Fruit fly (Drosophila melanogaster) whole organism, embryonic: ENCODE measurements around the gene CG1233.
A peak's percentile ranks its signal among the peaks of the same experiment; 100 is the strongest.

Experiments
- Abd-B ChIP-seq: fragments of 200-800 bp; sonication (Bioruptor generic); optimal IDR thresholded peaks from 2 replicates; lab custom pipeline; 2018; ENCODE audit warnings: missing biosample characterization, mild to moderate bottlenecking, missing genetic modification characterization, moderate library complexity
- Blimp-1 ChIP-seq: fragments of 200-800 bp; sonication (Bioruptor generic); optimal IDR thresholded peaks from 3 replicates; lab custom pipeline; 2018; ENCODE audit warnings: missing biosample characterization, missing genetic modification characterization, mild to moderate bottlenecking, moderate library complexity, missing genetic modification reagents
- CG1024 ChIP-seq: fragments of 200-800 bp; sonication (Bioruptor generic); IDR thresholded peaks from 2 replicates; pipeline ENCODE4 v1.3.6; 2022; ENCODE audit warnings: missing biosample characterization, missing genetic modification characterization
- CG10321 ChIP-seq: fragments of 200-800 bp; sonication (Bioruptor generic); IDR thresholded peaks from 2 replicates; pipeline ENCODE4 v1.3.6; 2022; ENCODE audit warnings: missing biosample characterization, missing genetic modification characterization
- CG11398 ChIP-seq: fragments of 200-800 bp; sonication (Bioruptor generic); optimal IDR thresholded peaks from 2 replicates; lab custom pipeline; 2016; ENCODE audit warnings: missing biosample characterization, missing genetic modification characterization
- CG13894 ChIP-seq: fragments of 200-800 bp; sonication (Bioruptor generic); optimal IDR thresholded peaks from 3 replicates; lab custom pipeline; 2018; ENCODE audit warnings: missing biosample characterization, mild to moderate bottlenecking, missing genetic modification characterization, moderate library complexity
- CG15269 ChIP-seq: fragments of 200-800 bp; sonication (Bioruptor generic); optimal IDR thresholded peaks from 2 replicates; lab custom pipeline; 2018; ENCODE audit warnings: missing biosample characterization, mild to moderate bottlenecking, missing genetic modification characterization, moderate library complexity
- CG17328 ChIP-seq: fragments of 200-800 bp; sonication (Bioruptor generic); IDR thresholded peaks from 2 replicates; pipeline ENCODE4 v1.3.6; 2022; ENCODE audit warnings: missing biosample characterization, missing genetic modification characterization
- CG17359 ChIP-seq: fragments of 200-800 bp; sonication (Bioruptor generic); optimal IDR thresholded peaks from 3 replicates; lab custom pipeline; 2018; ENCODE audit warnings: missing biosample characterization, mild to moderate bottlenecking, missing genetic modification characterization, moderate library complexity
- CG1832 ChIP-seq: fragments of 200-800 bp; sonication (Bioruptor generic); optimal IDR thresholded peaks from 2 replicates; lab custom pipeline; 2017; ENCODE audit warnings: missing biosample characterization, mild to moderate bottlenecking, missing genetic modification characterization, inconsistent platforms
- CoRest ChIP-seq: fragments of 200-800 bp; sonication (Bioruptor generic); optimal IDR thresholded peaks from 3 replicates; lab custom pipeline; 2018; ENCODE audit warnings: missing biosample characterization, mild to moderate bottlenecking, missing genetic modification characterization, moderate library complexity
- D ChIP-seq, 2 experiments: fragments of 200-800 bp in 1 of 2; fragments of >200 bp in 1 of 2; sonication (Bioruptor generic) in 1 of 2; optimal IDR thresholded peaks; 2 replicates in 1 of 2; 3 replicates in 1 of 2; lab custom pipeline; 2017; ENCODE audit warnings: mild to moderate bottlenecking in 1 of 2, missing biosample characterization in 1 of 2, missing genetic modification characterization in 1 of 2, missing genetic modification reagents in 1 of 2
- Deaf1 ChIP-seq: fragments of 200-800 bp; optimal IDR thresholded peaks from 3 replicates; lab custom pipeline; 2019; ENCODE audit warnings: missing biosample characterization, mild to moderate bottlenecking, missing genetic modification characterization, moderate library complexity
- HmgD ChIP-seq: fragments of 200-800 bp; sonication (Bioruptor generic); optimal IDR thresholded peaks from 3 replicates; lab custom pipeline; 2016; ENCODE audit warnings: missing biosample characterization, missing genetic modification characterization
- Nf-YB ChIP-seq: fragments of 200-800 bp; sonication (Bioruptor generic); optimal IDR thresholded peaks from 3 replicates; lab custom pipeline; 2019; ENCODE audit warnings: missing biosample characterization, mild to moderate bottlenecking, missing genetic modification characterization, moderate library complexity
- Nf-YC ChIP-seq: fragments of 200-800 bp; optimal IDR thresholded peaks from 3 replicates; lab custom pipeline; 2019; ENCODE audit warnings: missing biosample characterization, mild to moderate bottlenecking, missing genetic modification characterization, moderate library complexity
- Sry-δ ChIP-seq: fragments of 200-800 bp; sonication (Bioruptor generic); optimal IDR thresholded peaks from 2 replicates; lab custom pipeline; 2016; ENCODE audit warnings: missing biosample characterization, missing genetic modification characterization
- Stat92E ChIP-seq, 3 experiments: fragments of >200 bp in 2 of 3; fragments of 200-800 bp in 1 of 3; sonication (Bioruptor generic) in 1 of 3; optimal IDR thresholded peaks; 2 replicates each; lab custom pipeline; 2017 to 2019; ENCODE audit warnings: missing biosample characterization in 3 of 3, missing genetic modification characterization in 3 of 3, mild to moderate bottlenecking in 1 of 3, moderate library complexity in 1 of 3
- abd-A ChIP-seq: fragments of 200-800 bp; sonication (Bioruptor generic); optimal IDR thresholded peaks from 3 replicates; lab custom pipeline; 2019; ENCODE audit warnings: missing biosample characterization, mild to moderate bottlenecking, missing genetic modification characterization, moderate library complexity
- amos ChIP-seq: fragments of 200-800 bp; sonication (Bioruptor generic); IDR thresholded peaks from 2 replicates; pipeline ENCODE4 v1.3.6; 2022; ENCODE audit warnings: missing biosample characterization, missing genetic modification characterization; ENCODE audit not compliant: partially characterized antibody
- bigmax ChIP-seq: fragments of 200-800 bp; sonication (Bioruptor generic); optimal IDR thresholded peaks from 2 replicates; lab custom pipeline; 2018; ENCODE audit warnings: missing biosample characterization, mild to moderate bottlenecking, missing genetic modification characterization
- crol ChIP-seq: fragments of 200-800 bp; sonication (Bioruptor generic); IDR thresholded peaks from 2 replicates; pipeline ENCODE4 v1.3.6; 2022; ENCODE audit warnings: missing biosample characterization, missing genetic modification characterization
- dmrt11E ChIP-seq: fragments of 200-800 bp; sonication (Bioruptor generic); optimal IDR thresholded peaks from 3 replicates; lab custom pipeline; 2018; ENCODE audit warnings: missing biosample characterization, mild to moderate bottlenecking, missing genetic modification characterization, moderate library complexity
- fd3F ChIP-seq: fragments of 200-800 bp; sonication (Bioruptor generic); optimal IDR thresholded peaks from 2 replicates; lab custom pipeline; 2018; ENCODE audit warnings: missing biosample characterization, mild to moderate bottlenecking, missing genetic modification characterization, moderate library complexity
- grn ChIP-seq: fragments of 200-800 bp; sonication (Bioruptor generic); optimal IDR thresholded peaks from 3 replicates; lab custom pipeline; 2017; ENCODE audit warnings: missing biosample characterization, missing genetic modification characterization
- kay ChIP-seq: fragments of 200-800 bp; sonication (Bioruptor generic); optimal IDR thresholded peaks from 2 replicates; lab custom pipeline; 2016; ENCODE audit warnings: missing biosample characterization, missing genetic modification characterization
- kni ChIP-seq: fragments of 200-800 bp; sonication (Bioruptor generic); optimal IDR thresholded peaks from 3 replicates; lab custom pipeline; 2017; ENCODE audit warnings: mild to moderate bottlenecking, missing biosample characterization, missing genetic modification reagents, missing genetic modification characterization
- pfk ChIP-seq: fragments of 200-800 bp; sonication (Bioruptor generic); optimal IDR thresholded peaks from 2 replicates; lab custom pipeline; 2018; ENCODE audit warnings: missing biosample characterization, mild to moderate bottlenecking, missing genetic modification characterization, moderate library complexity
- ro ChIP-seq: fragments of 200-800 bp; sonication (Bioruptor generic); IDR thresholded peaks from 2 replicates; pipeline ENCODE4 v1.3.6; 2022; ENCODE audit warnings: missing biosample characterization, missing genetic modification characterization
- sd ChIP-seq: fragments of 200-800 bp; sonication (Bioruptor generic); optimal IDR thresholded peaks from 3 replicates; lab custom pipeline; 2018; ENCODE audit warnings: missing biosample characterization, mild to moderate bottlenecking, missing genetic modification characterization, moderate library complexity
- shn ChIP-seq: fragments of 200-800 bp; sonication (Bioruptor generic); optimal IDR thresholded peaks from 3 replicates; lab custom pipeline; 2016; ENCODE audit warnings: missing biosample characterization, missing genetic modification characterization
- sr ChIP-seq: fragments of 200-800 bp; sonication (Bioruptor generic); IDR thresholded peaks from 3 replicates; pipeline ENCODE4 v1.3.6; 2022; ENCODE audit warnings: missing biosample characterization, missing genetic modification characterization
- toy ChIP-seq: fragments of 200-800 bp; sonication (Bioruptor generic); IDR thresholded peaks from 2 replicates; pipeline ENCODE4 v1.3.6; 2022; ENCODE audit warnings: missing biosample characterization, missing genetic modification characterization
- trem ChIP-seq: fragments of 200-800 bp; optimal IDR thresholded peaks from 3 replicates; lab custom pipeline; 2019; ENCODE audit warnings: missing biosample characterization, mild to moderate bottlenecking, missing genetic modification characterization, moderate library complexity
- vvl ChIP-seq: fragments of 200-800 bp; sonication (Bioruptor generic); IDR thresholded peaks from 2 replicates; pipeline ENCODE4 v1.3.6; 2022; ENCODE audit warnings: missing biosample characterization, missing genetic modification characterization

The CG1233 gene

dm6 chr3L:395192-395591 is 33.9 kb downstream of the CG1233 start (continued):
- TF ChIP-seq fd3F = no peak
- TF ChIP-seq Stat92E (GFP tag; optimal IDR thresholded peaks at IDR 0.05; lab: Kevin White, UChicago) = no peak
- peak; percentile 30 for TF ChIP-seq CoRest (tag; lab: Kevin White, UChicago)
- peak; percentile 40 for TF ChIP-seq dmrt11E (tag; lab: Kevin White, UChicago)
- no peak for TF ChIP-seq toy (GFP tag; lab: Robert Waterston, UW)
- no peak for TF ChIP-seq kay (GFP tag; lab: Kevin White, UChicago)
- TF ChIP-seq CG10321 (GFP tag; lab: Robert Waterston, UW) = no peak
- TF ChIP-seq trem (tag; lab: Kevin White, UChicago) = peak; percentile 6

dm6 chr3L:400252-400651 is 39.0 kb downstream of the CG1233 start:
- TF ChIP-seq grn (GFP tag; lab: Kevin White, UChicago) (peak; percentile 86), Deaf1 (tag; lab: Kevin White, UChicago) (peak; percentile 19), bigmax (GFP tag; lab: Kevin White, UChicago) (peak; percentile 4), shn (GFP tag; lab: Kevin White, UChicago) (no peak), Nf-YC (peak; percentile 76), CG15269 (peak; percentile 39), CG13894 (peak; percentile 57), amos (GFP tag; lab: Robert Waterston, UW) (no peak), crol (peak; percentile 61), D (optimal IDR thresholded peaks at IDR 0.05; lab: Kevin White, UChicago) (no peak), D (GFP tag; optimal IDR thresholded peaks at IDR 0.05; lab: Kevin White, UChicago) (no peak), Nf-YB (GFP tag; lab: Kevin White, UChicago) (peak; percentile 68), sr (GFP tag; lab: Robert Waterston, UW) (peak; percentile 23; the same call in 1 of the 3 replicates), kni (GFP tag; lab: Kevin White, UChicago) (no peak), CG1024 (no peak), CG17359 (tag; lab: Kevin White, UChicago) (no peak), CG10321 (GFP tag; lab: Robert Waterston, UW) (0 out of 2 replicates have a peak, but pooled peaks have one; percentile 49), Sry-δ (GFP tag; lab: Kevin White, UChicago) (no peak), Abd-B (GFP tag; lab: Kevin White, UChicago) (peak; percentile 71)

- TF ChIP-seq HmgD (GFP tag; lab: Kevin White, UChicago) (no peak), vvl (GFP tag; lab: Robert Waterston, UW) (peak; percentile 86; the same call in 1 of the 2 replicates), kni (GFP tag; lab: Kevin White, UChicago) (peak; percentile 61), Blimp-1 (peak; percentile 25), abd-A (tag; lab: Kevin White, UChicago) (peak; percentile 48), CG11398 (GFP tag; lab: Kevin White, UChicago) (no peak), CG17328 (no peak), ro (GFP tag; lab: Robert Waterston, UW) (no peak), Nf-YC (peak; percentile 80), pfk (GFP tag; lab: Kevin White, UChicago) (no peak), Nf-YB (GFP tag; lab: Kevin White, UChicago) (peak; percentile 69), sd (tag; lab: Kevin White, UChicago) (peak; percentile 64), crol (peak; percentile 71), CG1832 (peak; percentile 52)
- TF ChIP-seq, all 482 proteins: peak for 9
Observed at dm6 chr3L:409791-410190, 48.5 kb downstream of the CG1233 start.
